Worm (Caenorhabditis elegans): ENCODE measurements around the gene cdh-4.

ce11 chrIII:4506140-4506539 is 14.0 kb upstream of the cdh-4 start:
- TF ChIP-seq K09A11.1 (tag; optimal IDR thresholded peaks at IDR 0.05; ENCODE audit: insufficient read depth) (no peak), rnt-1 (tag; optimal IDR thresholded peaks at IDR 0.05) (no peak), ama-1 (optimal IDR thresholded peaks at IDR 0.05) (no peak), hlh-8 (tag; optimal IDR thresholded peaks at IDR 0.05) (no peak), eyg-1 (tag; optimal IDR thresholded peaks at IDR 0.05) (no peak)
